Worm (Caenorhabditis elegans): Measurements from ENCODE around the gene C14A6.6.

DNA sequence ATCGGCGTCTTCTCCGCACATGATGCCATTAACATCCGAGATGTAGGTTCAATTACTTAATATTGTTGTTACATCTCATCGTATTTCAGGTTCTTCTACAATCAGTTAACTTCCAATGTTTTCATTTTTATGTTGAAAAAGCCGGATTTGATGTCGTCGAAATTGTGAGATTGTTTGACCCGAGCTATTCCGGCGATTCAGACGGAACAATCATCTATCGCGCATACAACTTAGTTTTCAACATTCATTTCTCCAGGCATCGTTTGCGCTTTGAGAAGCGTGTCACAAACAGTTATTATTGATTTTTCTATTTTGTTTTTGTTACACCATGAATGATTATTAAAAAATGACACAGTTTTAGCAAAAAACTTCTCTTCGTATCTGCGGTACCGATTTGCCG lies 38.5 kb downstream of the C14A6.6 start:
- TF ChIP-seq ZK546.5 (tag; optimal IDR thresholded peaks at IDR 0.05) (no peak), hmg-11 (tag; optimal IDR thresholded peaks at IDR 0.05) (no peak), snpc-4 (tag; optimal IDR thresholded peaks at IDR 0.05) (no peak), daf-12 (tag; optimal IDR thresholded peaks at IDR 0.05) (no peak), fkh-10 (GFP tag; optimal IDR thresholded peaks at IDR 0.05) (no peak), zag-1 (tag; optimal IDR thresholded peaks at IDR 0.05) (no peak), nhr-23 (tag; optimal IDR thresholded peaks at IDR 0.05) (no peak)

Measured in whole organism, L3 larva.